Fruit fly (Drosophila melanogaster): ENCODE results near the gene CG17328.

The CG17328 gene

DNA sequence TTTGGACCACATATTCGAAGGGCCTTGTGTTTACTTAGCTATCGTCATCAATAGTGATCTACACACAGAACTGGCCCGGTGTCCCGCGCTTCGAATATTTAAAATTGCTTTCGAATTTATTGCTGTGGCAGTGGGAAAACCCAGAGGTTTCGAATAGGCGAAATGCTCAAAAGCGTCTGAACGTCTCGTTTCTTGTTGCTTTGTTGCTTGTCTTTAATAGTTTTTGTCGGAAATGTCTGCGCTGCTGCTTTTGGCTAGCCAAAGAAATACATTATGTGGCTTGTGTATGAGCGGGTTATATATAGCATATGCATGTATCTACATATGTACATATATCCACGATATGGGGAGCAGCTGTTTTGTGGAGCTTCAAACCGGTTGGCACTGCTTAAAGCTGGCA lies 21.5 kb downstream of the CG17328 start:
- no peak for TF ChIP-seq Myc (optimal IDR thresholded peaks at IDR 0.05)
- no peak for TF ChIP-seq insv (optimal IDR thresholded peaks at IDR 0.05)

DNA sequence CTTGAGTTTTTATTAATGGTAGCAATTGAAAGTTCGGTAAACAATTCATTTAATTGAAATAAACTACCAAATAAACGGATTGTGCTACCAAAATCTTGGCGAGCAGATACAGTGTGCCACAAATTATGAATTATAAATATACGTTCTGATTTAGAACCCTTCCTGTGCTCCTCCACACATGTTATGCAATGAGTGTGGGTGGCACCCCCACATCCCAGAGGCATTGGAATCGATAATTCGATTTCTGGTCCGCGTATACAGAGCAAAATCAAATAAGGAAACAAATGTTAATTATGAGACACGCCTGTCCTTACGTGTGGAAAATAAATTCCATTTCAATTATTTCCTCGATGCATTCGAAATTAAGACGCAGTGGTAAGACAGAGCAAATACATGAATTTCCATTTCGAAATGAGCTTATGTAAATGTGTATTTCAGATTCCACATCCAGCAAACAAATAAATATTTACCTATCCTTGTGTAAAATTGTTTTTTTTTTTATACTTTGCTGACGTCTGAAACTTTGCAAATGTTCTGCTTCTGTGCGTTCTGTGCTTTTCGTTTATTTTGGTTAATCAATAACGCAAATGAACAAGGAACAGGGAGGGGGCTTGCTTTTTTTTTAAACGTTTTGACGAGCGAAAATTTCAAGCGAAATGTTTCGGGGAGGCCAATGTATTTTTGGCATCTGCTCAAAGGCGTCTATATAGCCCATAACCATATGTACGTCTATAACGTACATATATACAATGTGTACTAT lies 22.3 kb downstream of the CG17328 start:
- TF ChIP-seq ttk (optimal IDR thresholded peaks at IDR 0.05) (no peak), Sin3A (optimal IDR thresholded peaks at IDR 0.05) (no peak), insv (optimal IDR thresholded peaks at IDR 0.05) (no peak), h (optimal IDR thresholded peaks at IDR 0.05) (no peak), psq (optimal IDR thresholded peaks at IDR 0.05) (no peak), Myc (optimal IDR thresholded peaks at IDR 0.05) (no peak)

DNA sequence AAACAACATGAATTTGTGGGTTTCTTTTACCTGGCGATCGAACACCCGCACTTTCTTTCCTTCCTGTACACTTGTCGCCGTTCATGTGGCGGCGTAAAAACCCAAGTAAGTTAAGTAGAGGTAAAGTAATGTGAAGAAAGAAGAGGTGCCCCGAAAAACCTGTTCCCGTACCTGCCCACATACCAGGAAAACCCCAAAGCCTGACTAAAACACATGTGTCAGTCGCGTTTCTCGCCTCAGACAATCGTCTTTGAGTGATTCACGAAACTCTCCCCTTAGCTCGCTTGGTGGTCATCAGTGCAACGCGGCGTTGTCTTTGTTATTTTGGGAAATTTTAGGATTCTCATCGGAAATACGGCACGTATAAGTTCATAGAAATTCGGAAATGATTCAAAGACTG lies 23.8 kb downstream of the CG17328 start:
- no peak for TF ChIP-seq insv (optimal IDR thresholded peaks at IDR 0.05)

DNA sequence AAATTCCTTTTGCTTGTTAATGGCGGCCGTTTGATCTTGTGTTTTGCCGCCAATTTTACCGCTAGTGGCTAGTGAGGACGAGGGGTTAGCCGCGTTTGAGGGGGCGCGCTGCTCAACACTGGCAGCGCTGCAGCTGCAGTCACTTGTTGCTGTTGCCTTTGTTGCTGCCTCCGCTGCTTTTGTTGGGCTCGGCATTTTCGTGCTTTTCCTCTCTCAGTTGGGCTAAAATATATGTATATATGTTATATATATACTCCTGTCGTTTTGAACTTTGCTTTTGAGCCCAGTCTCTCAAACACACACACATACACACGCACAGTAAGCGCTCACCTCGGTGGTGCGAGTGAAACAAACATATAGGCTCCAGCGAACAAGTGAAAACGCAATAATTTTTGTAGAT lies 25.1 kb downstream of the CG17328 start:
- TF ChIP-seq insv (optimal IDR thresholded peaks at IDR 0.05) (no peak), Sin3A (optimal IDR thresholded peaks at IDR 0.05) (no peak), Myc (optimal IDR thresholded peaks at IDR 0.05) (no peak), ttk (optimal IDR thresholded peaks at IDR 0.05) (no peak), psq (optimal IDR thresholded peaks at IDR 0.05) (no peak), h (optimal IDR thresholded peaks at IDR 0.05) (no peak)

DNA sequence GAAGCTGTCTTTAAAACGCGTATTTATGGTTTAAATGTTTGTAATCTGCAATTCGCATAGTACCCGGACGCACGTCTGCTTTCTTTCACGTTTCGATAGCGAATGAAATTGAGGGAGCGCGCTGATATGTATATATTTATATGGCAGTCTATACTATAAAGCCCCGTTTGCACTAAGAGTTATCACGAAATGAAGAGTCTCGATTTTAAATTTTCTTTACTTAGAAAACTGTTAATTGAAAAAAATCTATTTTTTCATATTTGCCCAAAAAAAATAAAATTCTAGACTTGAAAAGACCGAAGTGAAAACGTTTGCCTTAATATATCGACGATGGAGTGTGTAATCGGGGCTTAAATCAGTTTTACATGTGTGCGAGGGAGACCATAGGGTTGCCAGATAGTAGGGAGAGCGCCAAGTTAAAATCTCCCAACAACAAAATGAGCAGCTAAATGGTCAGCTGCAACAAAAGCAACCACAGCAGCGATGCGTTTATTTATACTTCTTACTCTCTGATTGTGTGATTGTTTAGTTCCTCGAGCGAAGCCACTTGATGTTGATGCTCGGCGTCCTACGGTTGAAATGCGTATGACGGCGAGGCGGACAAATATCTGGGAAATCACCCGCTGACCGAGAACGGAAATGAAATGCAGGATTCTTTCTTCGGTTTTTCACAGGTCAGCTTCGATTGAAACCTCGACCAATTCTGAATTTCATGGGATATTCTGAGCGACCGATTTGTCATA lies 25.9 kb downstream of the CG17328 start, which contains the start of gene cact:
Gene cact (minus strand): TSS at position 693 of the 743 bp plus-strand sequence.
- no peak for TF ChIP-seq ttk (optimal IDR thresholded peaks at IDR 0.05)
- no peak for TF ChIP-seq psq (optimal IDR thresholded peaks at IDR 0.05)
- TF ChIP-seq h (optimal IDR thresholded peaks at IDR 0.05), result no peak
- TF ChIP-seq Sin3A (optimal IDR thresholded peaks at IDR 0.05), result no peak
- TF ChIP-seq insv (optimal IDR thresholded peaks at IDR 0.05), result no peak
- TF ChIP-seq Myc (optimal IDR thresholded peaks at IDR 0.05), result no peak

DNA sequence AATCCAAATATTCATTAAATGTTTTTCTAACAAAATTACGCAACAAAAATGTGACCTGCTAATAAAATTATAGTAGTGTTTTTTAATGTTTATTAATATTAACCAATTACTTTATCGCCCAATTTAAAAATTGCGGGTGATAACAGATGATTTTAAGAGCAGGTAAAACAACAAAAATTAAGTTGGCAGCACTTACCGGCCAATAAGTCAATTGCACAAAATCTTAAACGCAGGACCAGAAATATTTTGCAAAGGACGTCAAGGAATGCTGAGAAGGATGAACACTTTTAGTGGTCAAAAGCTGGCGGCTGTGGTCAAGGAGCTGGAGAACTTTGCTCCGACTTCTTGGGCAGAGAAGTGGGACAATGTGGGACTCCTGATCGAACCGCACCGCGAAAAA lies 27.1 kb downstream of the CG17328 start, which contains the start of gene CG4278:
Gene CG4278 (plus strand): TSS at position 178 of the 400 bp plus-strand sequence.
- TF ChIP-seq Myc (optimal IDR thresholded peaks at IDR 0.05) (no peak), h (optimal IDR thresholded peaks at IDR 0.05) (no peak), psq (optimal IDR thresholded peaks at IDR 0.05) (no peak), insv (optimal IDR thresholded peaks at IDR 0.05) (no peak), Sin3A (optimal IDR thresholded peaks at IDR 0.05) (no peak), ttk (optimal IDR thresholded peaks at IDR 0.05) (no peak)

DNA sequence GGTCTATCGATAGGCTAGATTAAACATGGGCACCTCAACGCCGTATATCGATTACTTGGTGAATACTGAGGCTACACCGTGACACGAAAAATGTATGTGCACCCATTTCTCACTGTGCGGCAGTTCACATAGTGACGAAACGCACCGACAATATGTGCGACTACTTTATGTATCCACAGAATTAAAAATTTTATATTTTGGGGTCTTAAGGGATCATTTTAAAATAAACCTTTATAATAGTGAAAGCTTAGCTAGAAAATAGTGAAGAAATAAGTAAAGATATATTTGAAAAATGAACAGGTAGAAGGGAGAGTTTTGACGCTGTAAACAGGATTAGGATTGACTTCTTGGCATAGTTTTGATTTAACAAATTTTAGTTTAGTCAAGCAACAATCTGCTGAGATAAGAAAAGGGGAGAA lies 29.4 kb downstream of the CG17328 start, which contains the start of gene mRpL4:
Gene mRpL4 (minus strand): TSS at position 31 of the 419 bp plus-strand sequence.
- TF ChIP-seq Myc (optimal IDR thresholded peaks at IDR 0.05) (no peak), insv (optimal IDR thresholded peaks at IDR 0.05) (no peak), Sin3A (optimal IDR thresholded peaks at IDR 0.05) (no peak), h (optimal IDR thresholded peaks at IDR 0.05) (no peak), psq (optimal IDR thresholded peaks at IDR 0.05) (no peak)

DNA sequence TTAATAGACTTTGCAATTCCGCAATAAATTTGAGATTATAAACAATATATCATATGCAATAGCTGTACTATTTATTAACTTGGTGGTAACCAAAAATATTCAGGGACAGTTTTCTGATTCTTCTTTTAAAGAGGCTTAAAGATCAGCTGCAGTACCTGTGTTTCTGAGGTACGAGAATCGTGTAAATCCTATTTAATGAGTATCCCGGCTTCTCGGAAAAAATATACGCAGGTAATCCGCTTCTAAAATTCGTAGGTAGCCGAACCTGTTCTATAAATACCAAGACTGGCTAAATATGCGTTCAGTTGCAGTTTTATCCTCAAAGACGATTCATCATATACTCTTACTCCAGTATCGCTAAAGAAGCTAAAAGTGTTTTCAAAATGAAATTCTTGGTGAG lies 29.9 kb downstream of the CG17328 start, which contains the start of gene CG4440:
Gene CG4440 (plus strand): TSS at position 301 of the 400 bp plus-strand sequence.
- TF ChIP-seq Myc (optimal IDR thresholded peaks at IDR 0.05), result no peak

DNA sequence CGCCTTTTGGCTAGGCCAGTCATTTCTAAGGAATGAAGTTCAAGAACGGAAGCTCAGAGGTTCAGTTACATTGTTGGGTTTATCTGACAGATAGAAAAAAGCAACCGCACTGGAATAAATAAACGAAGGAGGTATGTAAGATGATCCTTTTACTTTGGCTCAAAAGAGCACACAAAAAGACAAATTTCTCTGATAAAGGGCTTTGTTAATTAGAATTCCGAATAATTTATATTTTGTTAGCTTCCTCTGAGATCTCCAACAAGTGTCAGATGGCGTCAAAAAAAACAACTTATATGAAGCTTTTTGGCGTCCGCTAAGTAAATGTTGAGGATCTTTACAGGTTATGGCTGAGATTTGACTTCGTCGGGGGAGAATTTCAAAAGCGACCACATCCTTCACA lies 38.0 kb downstream of the CG17328 start, which contains the start of gene CG31817:
Gene CG31817 (minus strand): TSS at position 101 of the 400 bp plus-strand sequence.
- TF ChIP-seq h (optimal IDR thresholded peaks at IDR 0.05), result no peak
- no peak for TF ChIP-seq Sin3A (optimal IDR thresholded peaks at IDR 0.05)
- TF ChIP-seq Myc (optimal IDR thresholded peaks at IDR 0.05), result no peak
- no peak for TF ChIP-seq ttk (optimal IDR thresholded peaks at IDR 0.05)
- no peak for TF ChIP-seq psq (optimal IDR thresholded peaks at IDR 0.05)
- no peak for TF ChIP-seq insv (optimal IDR thresholded peaks at IDR 0.05)

DNA sequence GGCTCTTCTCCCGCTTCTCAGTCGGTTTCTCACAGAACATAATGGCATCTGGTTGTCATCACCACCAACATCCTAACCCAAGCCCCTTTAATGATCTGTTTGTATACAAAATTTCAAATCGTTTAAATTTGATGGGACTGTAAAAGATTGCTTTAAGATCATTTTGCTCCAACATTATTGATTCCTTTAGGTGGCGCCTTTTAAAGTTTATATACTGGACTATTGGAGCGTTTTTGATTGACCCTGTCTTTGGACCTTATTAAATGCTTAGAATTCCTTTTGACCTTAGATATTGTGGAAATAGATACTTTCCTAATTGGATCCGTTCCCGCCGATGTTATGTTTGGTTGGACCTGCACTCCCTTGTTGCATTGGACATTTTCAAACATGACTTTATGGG lies 40.5 kb downstream of the CG17328 start, which contains the start of gene CG42266:
Gene CG42266 (minus strand): TSS at position 101 of the 400 bp plus-strand sequence.
- TF ChIP-seq psq (optimal IDR thresholded peaks at IDR 0.05), result no peak
- TF ChIP-seq Sin3A (optimal IDR thresholded peaks at IDR 0.05), result no peak
- TF ChIP-seq insv (optimal IDR thresholded peaks at IDR 0.05), result no peak
- no peak for TF ChIP-seq h (optimal IDR thresholded peaks at IDR 0.05)
- no peak for TF ChIP-seq ttk (optimal IDR thresholded peaks at IDR 0.05)
- no peak for TF ChIP-seq Myc (optimal IDR thresholded peaks at IDR 0.05)

DNA sequence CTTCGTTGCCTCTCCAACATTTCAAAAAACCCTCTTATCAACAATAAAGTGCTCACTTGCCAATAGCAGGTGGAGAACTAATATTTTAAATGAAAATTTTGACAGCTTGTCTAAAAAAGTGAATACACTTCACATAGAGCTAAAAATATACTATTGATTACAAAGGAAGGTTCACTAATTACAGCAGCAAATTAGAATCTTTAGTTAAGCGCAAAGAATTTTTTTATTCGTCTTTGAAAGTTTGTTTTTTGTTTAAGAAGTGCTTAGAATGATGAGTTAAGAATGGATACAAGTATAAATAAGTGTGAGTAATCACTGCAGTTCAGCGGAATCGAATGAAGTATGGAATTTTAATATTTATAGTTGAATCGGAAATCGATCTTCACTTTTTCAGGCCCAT lies 42.5 kb downstream of the CG17328 start, which contains the start of gene CG44405:
Gene CG44405 (minus strand): TSS at position 101 of the 400 bp plus-strand sequence.
- TF ChIP-seq h (optimal IDR thresholded peaks at IDR 0.05), result no peak
- TF ChIP-seq psq (optimal IDR thresholded peaks at IDR 0.05), result no peak
- TF ChIP-seq ttk (optimal IDR thresholded peaks at IDR 0.05), result no peak
- TF ChIP-seq Sin3A (optimal IDR thresholded peaks at IDR 0.05), result no peak
- TF ChIP-seq Myc (optimal IDR thresholded peaks at IDR 0.05), result no peak
- no peak for TF ChIP-seq insv (optimal IDR thresholded peaks at IDR 0.05)

DNA sequence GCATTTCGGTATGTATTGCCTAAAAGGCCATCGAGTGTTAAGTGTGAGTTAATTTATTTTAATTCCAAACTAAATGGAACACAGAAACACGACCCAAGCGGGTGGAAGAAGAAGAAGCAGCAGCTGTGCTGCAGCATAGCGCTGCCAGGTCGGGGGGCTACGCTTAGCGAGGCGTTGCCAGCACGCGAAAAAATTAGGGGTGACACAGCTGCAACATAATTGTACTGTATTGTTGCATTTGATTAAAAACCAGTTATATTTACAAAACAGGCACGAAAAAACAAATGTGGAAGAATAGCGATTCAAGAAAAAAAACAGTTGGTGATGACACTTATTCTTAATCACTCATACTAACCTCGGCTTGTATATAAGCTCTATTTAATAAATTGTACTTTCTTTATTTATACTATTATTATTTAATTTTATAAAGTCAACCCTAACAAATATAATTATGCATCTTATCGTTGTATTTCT lies 50.5 kb downstream of the CG17328 start:
- TF ChIP-seq psq (optimal IDR thresholded peaks at IDR 0.05) (peak; percentile 25), h (optimal IDR thresholded peaks at IDR 0.05) (no peak)

All from Kc167 (cell line).